Fruit fly (Drosophila melanogaster): ENCODE measurements around the gene Obp99d.

DNA sequence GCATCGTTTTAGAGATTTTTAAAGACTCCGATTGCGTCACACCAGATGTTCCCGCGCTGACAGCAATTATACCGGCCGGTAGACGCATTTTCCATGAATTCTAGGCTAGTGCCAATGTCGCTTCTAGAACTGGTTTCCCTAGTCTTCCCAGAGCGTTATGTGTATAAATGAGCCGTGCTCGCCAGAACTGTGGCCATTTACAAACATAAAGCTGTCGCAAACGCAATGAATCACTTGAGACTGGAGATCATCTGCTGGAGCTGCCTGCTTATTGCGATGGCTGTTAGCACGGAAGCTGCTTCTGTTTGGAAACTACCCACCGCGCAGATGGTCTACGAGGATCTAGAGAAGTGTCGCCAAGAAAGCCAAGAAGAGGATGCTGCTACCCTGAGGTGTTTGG lies at the start of gene Obp99d:
- TF ChIP-seq CG9705 (GFP tag; optimal IDR thresholded peaks at IDR 0.05), result no peak
- no peak for TF ChIP-seq Mio (GFP tag; optimal IDR thresholded peaks at IDR 0.05)
- TF ChIP-seq h (GFP tag; optimal IDR thresholded peaks at IDR 0.05), result no peak
- no peak for TF ChIP-seq CG32264 (GFP tag; optimal IDR thresholded peaks at IDR 0.05)
- TF ChIP-seq dmrt93B (GFP tag; optimal IDR thresholded peaks at IDR 0.05), result no peak
- no peak for TF ChIP-seq Dfd (GFP tag; optimal IDR thresholded peaks at IDR 0.05)
